Fruit fly (Drosophila melanogaster): Measurements from ENCODE around the gene CG31321.

DNA sequence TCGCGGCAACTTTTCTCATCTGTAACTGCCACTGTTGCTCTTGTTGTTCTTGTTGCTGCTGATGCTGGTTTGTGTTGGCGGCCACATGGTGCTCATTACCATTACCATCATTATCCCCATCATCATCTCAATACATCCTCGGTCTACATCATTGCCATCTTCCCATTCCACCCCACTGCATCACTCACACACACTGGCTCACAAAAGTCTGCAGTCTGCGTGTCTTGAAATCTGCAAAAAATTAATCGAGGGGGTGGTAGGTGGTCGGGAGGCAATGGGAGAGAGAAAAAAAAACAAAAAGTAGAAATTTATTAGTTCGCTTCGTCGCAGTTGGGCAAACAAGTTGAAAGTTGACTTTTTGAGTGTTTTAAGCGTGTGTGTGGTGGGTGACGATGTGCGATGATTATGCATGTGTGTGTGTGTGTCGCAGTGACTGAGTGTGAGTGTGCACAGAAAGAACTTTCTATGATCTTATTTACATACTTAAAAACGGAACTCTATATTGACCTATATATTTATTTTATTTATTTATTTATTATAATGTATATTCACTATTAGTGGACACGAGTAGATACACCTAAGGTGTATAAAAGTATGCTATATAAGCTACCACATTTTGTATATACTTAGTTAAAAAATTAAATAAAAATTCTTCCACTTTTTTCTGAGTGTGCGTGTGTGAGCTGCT, 30.7 kb upstream of the CG31321 start:
- no peak for TF ChIP-seq EcR (GFP tag; optimal IDR thresholded peaks at IDR 0.05)
- TF ChIP-seq Pif1A (GFP tag; optimal IDR thresholded peaks at IDR 0.05) = peak; percentile 9
- TF ChIP-seq CG13204 (GFP tag; optimal IDR thresholded peaks at IDR 0.05) = no peak
- peak; percentile 23 for TF ChIP-seq CG17806 (tag; optimal IDR thresholded peaks at IDR 0.05)
- peak; percentile 41 for TF ChIP-seq CG8301 (tag; optimal IDR thresholded peaks at IDR 0.05)
- TF ChIP-seq CG34367 (tag; optimal IDR thresholded peaks at IDR 0.05) = peak; percentile 7
- no peak for TF ChIP-seq Snoo (tag; optimal IDR thresholded peaks at IDR 0.05)
- TF ChIP-seq CG8159 (tag; optimal IDR thresholded peaks at IDR 0.05) = peak; percentile 20
- peak; percentile 12 for TF ChIP-seq CG15710 (tag; optimal IDR thresholded peaks at IDR 0.05)
- TF ChIP-seq CG12605 (GFP tag; IDR thresholded peaks at IDR 0.05) = no peak
- TF ChIP-seq CG4496 (GFP tag; IDR thresholded peaks at IDR 0.05) = peak; percentile 46; the same call in 1 of the 3 replicates

Measured in whole organism, pupa.